Worm (Caenorhabditis elegans) whole organism, early embryonic: ENCODE results near the gene K08H2.10.

ENCODE experiments used
- B0310.2 ChIP-seq: sonication (generic microtip); optimal IDR thresholded peaks from 2 replicates; lab custom pipeline; 2016; ENCODE audit warnings: mild to moderate bottlenecking, missing genetic modification characterization, missing compliant biosample characterization
- F13C5.2 ChIP-seq: sonication (generic microtip); optimal IDR thresholded peaks from 2 replicates; lab custom pipeline; 2017; ENCODE audit warnings: mild to moderate bottlenecking, missing genetic modification characterization, inconsistent platforms, missing compliant biosample characterization
- aly-1 ChIP-seq: sonication (generic microtip); optimal IDR thresholded peaks from 2 replicates; lab custom pipeline; 2016; ENCODE audit warnings: missing genetic modification characterization, missing compliant biosample characterization
- ama-1 ChIP-seq: fragments of 150-350 bp; optimal IDR thresholded peaks from 2 replicates; lab custom pipeline; 2014
- ceh-13 ChIP-seq: fragments of 200-800 bp; sonication (Bioruptor generic); optimal IDR thresholded peaks from 2 replicates; lab custom pipeline; 2018; ENCODE audit warnings: mild to moderate bottlenecking, missing genetic modification characterization, missing compliant biosample characterization
- ceh-36 ChIP-seq: sonication (generic microtip); optimal IDR thresholded peaks from 2 replicates; lab custom pipeline; 2016; ENCODE audit warnings: missing genetic modification characterization, inconsistent platforms, missing compliant biosample characterization
- ets-7 ChIP-seq: sonication (generic microtip); optimal IDR thresholded peaks from 2 replicates; lab custom pipeline; 2016; ENCODE audit warnings: missing genotype, missing genetic modification characterization, missing compliant biosample characterization
- flt-1 ChIP-seq: fragments of 200-800 bp; sonication (Bioruptor generic); IDR thresholded peaks from 2 replicates; pipeline ENCODE4 v1.3.6; 2022; ENCODE audit warnings: missing genetic modification characterization, missing compliant biosample characterization
- hmbx-1 ChIP-seq: sonication (generic microtip); optimal IDR thresholded peaks from 2 replicates; lab custom pipeline; 2016; ENCODE audit warnings: mild to moderate bottlenecking, missing genetic modification characterization, missing compliant biosample characterization
- hmg-4 ChIP-seq: fragments of 200-800 bp; sonication (Bioruptor generic); optimal IDR thresholded peaks from 2 replicates; lab custom pipeline; 2018; ENCODE audit warnings: mild to moderate bottlenecking, missing genetic modification characterization, missing compliant biosample characterization
- hnd-1 ChIP-seq: sonication (generic microtip); optimal IDR thresholded peaks from 2 replicates; lab custom pipeline; 2016; ENCODE audit warnings: missing genetic modification characterization, missing compliant biosample characterization
- pes-1 ChIP-seq: fragments of 200-800 bp; sonication (Bioruptor generic); IDR thresholded peaks from 2 replicates; pipeline ENCODE4 v1.3.6; 2022; ENCODE audit warnings: missing genetic modification reagents, missing genetic modification characterization, missing compliant biosample characterization
- scrt-1 ChIP-seq: fragments of 200-800 bp; sonication (Bioruptor generic); IDR thresholded peaks from 2 replicates; pipeline ENCODE4 v1.3.6; 2022; ENCODE audit warnings: missing genetic modification characterization, missing compliant biosample characterization
- sea-1 ChIP-seq: fragments of 200-800 bp; sonication (Bioruptor generic); conservative IDR thresholded peaks from 2 replicates; pipeline ENCODE4 v1.3.6; 2022; ENCODE audit warnings: missing genetic modification characterization, missing compliant biosample characterization
- tbx-11 ChIP-seq: fragments of 200-800 bp; sonication (Bioruptor generic); IDR thresholded peaks from 2 replicates; pipeline ENCODE4 v1.3.6; 2022; ENCODE audit warnings: missing genetic modification characterization, missing compliant biosample characterization
- tbx-37 ChIP-seq: fragments of 200-800 bp; sonication (Bioruptor generic); conservative IDR thresholded peaks from 2 replicates; pipeline ENCODE4 v1.3.6; 2022; ENCODE audit warnings: missing genetic modification reagents, missing genetic modification characterization, missing compliant biosample characterization
- tra-4 ChIP-seq: sonication (generic microtip); optimal IDR thresholded peaks from 2 replicates; lab custom pipeline; 2017; ENCODE audit warnings: missing genetic modification characterization, missing compliant biosample characterization

K08H2.10 gene

DNA sequence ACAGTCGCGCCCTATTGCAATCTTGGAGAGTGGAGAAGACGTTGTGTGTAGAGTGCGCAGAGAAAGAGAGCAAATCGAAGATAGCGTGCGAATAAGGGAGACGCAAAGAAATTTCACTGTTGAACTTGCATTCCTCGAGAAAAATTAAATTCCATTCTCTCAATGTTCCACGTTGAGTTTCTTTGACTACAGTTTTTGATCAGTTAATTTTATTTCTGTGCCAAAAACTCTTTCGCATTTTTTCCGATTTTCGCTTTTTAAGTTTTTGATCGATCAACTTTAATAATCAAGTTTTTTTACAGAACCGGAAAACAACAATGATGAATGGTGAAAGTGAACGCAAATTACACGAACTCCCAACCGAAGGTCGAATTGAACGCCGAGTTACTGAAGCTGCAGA is 20.5 kb upstream of the K08H2.10 start, which contains the start of gene K08H2.3:
Gene K08H2.3, plus strand, starts transcription at position 301 of the 400 bp plus-strand sequence.
- TF ChIP-seq tbx-11 (GFP tag; lab: Robert Waterston, UW), result no peak
- TF ChIP-seq tra-4 (tag; lab: Kevin White, UChicago), result no peak
- no peak for TF ChIP-seq hmbx-1 (tag; lab: Kevin White, UChicago)
- no peak for TF ChIP-seq sea-1 (GFP tag; lab: Robert Waterston, UW)
- no peak for TF ChIP-seq scrt-1 (GFP tag; lab: Robert Waterston, UW)
- TF ChIP-seq ets-7 (tag; lab: Kevin White, UChicago), result no peak
- no peak for TF ChIP-seq aly-1 (tag; lab: Kevin White, UChicago)
- no peak for TF ChIP-seq hnd-1 (tag; lab: Kevin White, UChicago)
- no peak for TF ChIP-seq ceh-13

DNA sequence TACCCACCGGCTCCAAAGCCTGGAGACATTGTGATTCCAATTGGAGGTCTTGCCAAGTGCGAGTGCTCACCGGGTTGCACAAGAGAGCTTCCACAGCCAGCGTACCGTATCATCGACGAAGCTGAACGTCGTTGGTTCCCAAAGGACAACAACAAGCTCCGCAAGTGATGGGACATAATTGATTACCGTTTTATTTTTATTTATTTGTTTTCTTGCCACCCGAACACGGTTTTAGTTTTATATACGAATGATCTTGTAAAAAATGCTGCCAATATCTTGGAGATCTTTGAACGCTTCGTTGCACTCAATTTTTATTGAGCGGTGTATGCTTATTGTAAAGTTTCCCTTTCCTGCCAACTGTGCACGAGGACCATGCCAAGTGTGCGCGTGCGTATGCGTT is 19.4 kb upstream of the K08H2.10 start, which contains the start of gene K08H2.4:
Gene K08H2.4, plus strand, starts transcription at position 301 of the 400 bp plus-strand sequence.
- TF ChIP-seq hmg-4 (GFP tag; lab: Kevin White, UChicago), result no peak
- no peak for TF ChIP-seq flt-1 (GFP tag; lab: Robert Waterston, UW)
- no peak for TF ChIP-seq ama-1
- TF ChIP-seq hnd-1 (tag; lab: Kevin White, UChicago), result no peak
- no peak for TF ChIP-seq tbx-37 (GFP tag; lab: Robert Waterston, UW)
- no peak for TF ChIP-seq F13C5.2 (tag; lab: Kevin White, UChicago)
- no peak for TF ChIP-seq pes-1 (GFP tag; lab: Robert Waterston, UW)
- no peak for TF ChIP-seq ceh-36
- TF ChIP-seq sea-1 (GFP tag; lab: Robert Waterston, UW), result no peak
- TF ChIP-seq tbx-11 (GFP tag; lab: Robert Waterston, UW), result no peak
- no peak for TF ChIP-seq ceh-13

DNA sequence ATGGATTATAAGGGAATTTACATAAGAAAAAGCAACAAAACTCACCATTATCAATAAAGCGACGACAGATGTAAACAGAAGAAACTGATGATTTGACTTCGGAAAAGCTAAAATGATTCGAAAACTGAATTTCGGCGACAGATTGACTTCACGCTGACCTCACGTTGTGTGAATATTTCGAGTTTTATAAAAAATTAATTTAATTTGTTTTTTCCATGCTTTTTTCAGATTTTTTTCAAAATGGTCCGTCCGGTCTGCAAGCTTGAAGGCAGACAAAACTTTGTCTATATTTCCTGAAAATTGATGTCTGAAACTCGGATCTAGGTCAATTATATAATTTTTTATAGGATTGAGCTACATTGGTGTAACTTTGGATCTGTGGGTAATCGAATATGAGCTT is 15.4 kb upstream of the K08H2.10 start, which contains the start of gene K08H2.5:
Gene K08H2.5, minus strand, starts transcription at position 101 of the 400 bp plus-strand sequence.
- TF ChIP-seq ets-7 (tag; lab: Kevin White, UChicago) (no peak), F13C5.2 (tag; lab: Kevin White, UChicago) (no peak), tbx-11 (GFP tag; lab: Robert Waterston, UW) (no peak), pes-1 (GFP tag; lab: Robert Waterston, UW) (no peak), ceh-13 (no peak), tbx-37 (GFP tag; lab: Robert Waterston, UW) (no peak), B0310.2 (tag; lab: Kevin White, UChicago) (no peak), tra-4 (tag; lab: Kevin White, UChicago) (no peak), ceh-36 (no peak), ama-1 (no peak), hmg-4 (GFP tag; lab: Kevin White, UChicago) (no peak), sea-1 (GFP tag; lab: Robert Waterston, UW) (no peak), hmbx-1 (tag; lab: Kevin White, UChicago) (no peak), hnd-1 (tag; lab: Kevin White, UChicago) (no peak), scrt-1 (GFP tag; lab: Robert Waterston, UW) (no peak), aly-1 (tag; lab: Kevin White, UChicago) (no peak), flt-1 (GFP tag; lab: Robert Waterston, UW) (no peak)

DNA sequence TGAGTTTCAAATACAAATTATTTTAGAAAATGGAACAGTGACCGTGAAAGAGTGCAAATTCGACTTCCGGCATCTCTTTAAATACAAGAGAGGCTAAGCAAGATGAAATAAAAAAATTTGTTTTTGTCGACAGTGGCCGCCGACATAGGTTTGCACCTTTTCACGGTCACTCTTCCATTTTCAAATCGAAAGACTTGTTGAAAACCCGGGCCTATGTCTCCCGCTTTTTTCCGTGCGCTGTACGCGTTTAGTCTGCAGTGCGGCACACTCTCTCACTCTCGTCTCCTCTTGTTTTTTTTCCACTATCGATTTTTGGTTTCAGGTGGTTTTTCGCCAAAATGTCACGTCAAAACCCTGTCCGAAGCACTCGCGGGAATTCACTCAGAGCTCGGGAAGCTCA is 12.5 kb upstream of the K08H2.10 start, which contains the start of gene hpl-1:
Gene hpl-1, plus strand, starts transcription at position 301 of the 400 bp plus-strand sequence.
- TF ChIP-seq flt-1 (GFP tag; lab: Robert Waterston, UW), result no peak
- TF ChIP-seq F13C5.2 (tag; lab: Kevin White, UChicago), result no peak
- no peak for TF ChIP-seq B0310.2 (tag; lab: Kevin White, UChicago)
- no peak for TF ChIP-seq ets-7 (tag; lab: Kevin White, UChicago)
- TF ChIP-seq scrt-1 (GFP tag; lab: Robert Waterston, UW), result no peak
- no peak for TF ChIP-seq tbx-37 (GFP tag; lab: Robert Waterston, UW)
- no peak for TF ChIP-seq hmg-4 (GFP tag; lab: Kevin White, UChicago)
- no peak for TF ChIP-seq ama-1
- no peak for TF ChIP-seq sea-1 (GFP tag; lab: Robert Waterston, UW)
- TF ChIP-seq hmbx-1 (tag; lab: Kevin White, UChicago), result no peak

DNA sequence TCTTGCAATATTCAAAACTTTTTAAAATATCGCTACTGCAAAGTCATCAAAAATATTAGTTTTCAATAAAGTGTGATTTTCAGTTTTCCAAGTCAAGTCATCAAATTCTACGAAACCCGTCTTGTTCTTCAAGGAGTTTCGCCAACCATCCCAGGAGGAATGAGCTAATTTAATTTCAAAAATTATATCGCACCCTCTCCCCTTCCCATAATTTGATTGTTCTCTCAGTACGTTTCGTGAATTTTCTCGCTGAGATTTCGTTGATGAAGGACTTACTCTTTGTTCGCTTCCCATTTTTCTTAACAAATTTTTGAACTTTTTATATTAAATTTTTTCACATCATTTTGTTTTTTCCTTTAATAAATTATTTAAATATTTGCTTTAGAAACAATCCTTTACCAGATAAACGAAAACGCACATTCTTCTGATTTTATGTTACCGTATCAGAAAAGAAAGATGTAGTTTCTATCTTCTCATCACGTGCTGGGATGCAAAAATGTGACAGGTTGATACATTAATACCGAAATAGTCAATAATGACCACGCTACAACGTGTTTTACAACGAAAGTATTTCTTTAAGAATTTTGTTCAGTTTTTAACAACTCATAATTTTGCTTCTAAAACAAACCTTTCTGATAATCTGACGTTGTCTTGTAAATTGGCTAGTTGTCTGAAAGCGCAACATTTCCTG is 10.8 kb upstream of the K08H2.10 start:
- TF ChIP-seq ets-7 (tag; lab: Kevin White, UChicago) (no peak), ama-1 (no peak), tbx-37 (GFP tag; lab: Robert Waterston, UW) (no peak), ceh-36 (no peak), flt-1 (GFP tag; lab: Robert Waterston, UW) (no peak), hmg-4 (GFP tag; lab: Kevin White, UChicago) (no peak)

DNA sequence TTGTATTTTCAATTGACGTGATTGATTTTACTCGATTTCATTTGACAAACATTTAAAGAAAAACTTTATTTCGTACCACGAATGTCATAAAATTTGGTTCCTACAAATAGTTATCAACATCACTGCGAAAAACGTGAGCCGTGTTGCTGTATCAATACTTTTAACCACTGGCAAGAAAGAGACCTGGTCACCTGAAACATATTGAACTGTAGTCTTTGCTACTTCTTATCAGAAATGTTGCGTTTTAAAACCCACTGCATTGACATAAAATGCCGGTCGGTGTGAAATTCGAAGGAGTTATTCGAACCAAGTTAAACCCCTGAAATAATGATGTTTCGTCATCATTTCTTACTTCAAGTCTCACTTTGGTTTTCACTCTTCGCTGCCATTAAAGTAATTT is 10.0 kb upstream of the K08H2.10 start:
- TF ChIP-seq ceh-13, result no peak
- no peak for TF ChIP-seq pes-1 (GFP tag; lab: Robert Waterston, UW)
- no peak for TF ChIP-seq flt-1 (GFP tag; lab: Robert Waterston, UW)
- TF ChIP-seq scrt-1 (GFP tag; lab: Robert Waterston, UW), result no peak
- TF ChIP-seq ceh-36, result no peak
- TF ChIP-seq ets-7 (tag; lab: Kevin White, UChicago), result no peak
- TF ChIP-seq tra-4 (tag; lab: Kevin White, UChicago), result no peak
- no peak for TF ChIP-seq aly-1 (tag; lab: Kevin White, UChicago)
- no peak for TF ChIP-seq hmbx-1 (tag; lab: Kevin White, UChicago)
- no peak for TF ChIP-seq B0310.2 (tag; lab: Kevin White, UChicago)
- TF ChIP-seq tbx-37 (GFP tag; lab: Robert Waterston, UW), result no peak
- no peak for TF ChIP-seq tbx-11 (GFP tag; lab: Robert Waterston, UW)
- TF ChIP-seq sea-1 (GFP tag; lab: Robert Waterston, UW), result no peak
- no peak for TF ChIP-seq hmg-4 (GFP tag; lab: Kevin White, UChicago)
- TF ChIP-seq hnd-1 (tag; lab: Kevin White, UChicago), result no peak
- no peak for TF ChIP-seq F13C5.2 (tag; lab: Kevin White, UChicago)
- TF ChIP-seq ama-1, result no peak

DNA sequence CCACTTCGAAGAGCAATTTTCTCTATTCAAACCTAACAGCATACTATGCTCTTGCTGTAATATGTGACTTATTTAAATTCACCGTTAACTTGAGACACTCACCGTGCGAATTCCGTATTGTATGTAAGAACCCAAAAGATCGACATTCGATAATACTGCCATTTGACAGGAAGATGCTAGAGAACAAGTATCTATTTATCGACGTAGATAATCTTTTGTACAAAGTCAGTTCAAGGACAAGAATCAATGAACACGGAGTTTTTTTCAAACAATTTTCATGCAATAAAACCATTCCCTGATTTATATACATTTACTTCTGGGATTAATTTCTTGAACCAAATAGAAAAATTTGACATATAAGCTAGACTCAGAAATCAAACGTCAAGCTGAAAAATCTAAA is 9.3 kb upstream of the K08H2.10 start, which contains the start of gene K08H2.7:
Gene K08H2.7, minus strand, starts transcription at position 173 of the 400 bp plus-strand sequence.
- TF ChIP-seq pes-1 (GFP tag; lab: Robert Waterston, UW), result no peak
- TF ChIP-seq ceh-13, result no peak
